Worm (Caenorhabditis elegans) whole organism, L4 larva: ENCODE data around the gene dsb-3.
A peak's percentile ranks its signal among the peaks of the same experiment; 100 is the strongest.

Source experiments
- F10B5.3 ChIP-seq: sonication (generic microtip); optimal IDR thresholded peaks from 2 replicates; lab custom pipeline; 2016; ENCODE audit warnings: mild to moderate bottlenecking, missing genetic modification characterization, missing compliant biosample characterization
- F44E2.7 ChIP-seq: fragments of 200-800 bp; sonication (Bioruptor generic); IDR thresholded peaks from 2 replicates; pipeline ENCODE4 v2.1.2; 2022; ENCODE audit warnings: missing genetic modification characterization, missing compliant biosample characterization
- F49E8.2 ChIP-seq: sonication (generic microtip); optimal IDR thresholded peaks from 2 replicates; lab custom pipeline; 2016; ENCODE audit warnings: missing compliant biosample characterization, mild to moderate bottlenecking, missing genetic modification characterization, borderline replicate concordance
- R02D3.7 ChIP-seq: fragments of 150-350 bp; sonication (generic microtip); optimal IDR thresholded peaks from 3 replicates; lab custom pipeline; 2014; ENCODE audit warnings: missing biosample characterization, missing genetic modification characterization
- T20F7.1 ChIP-seq: fragments of 200-800 bp; sonication (Bioruptor generic); optimal IDR thresholded peaks from 2 replicates; lab custom pipeline; 2018; ENCODE audit warnings: mild to moderate bottlenecking, missing genetic modification characterization, missing compliant biosample characterization
- T26A8.4 ChIP-seq: fragments of 200-800 bp; sonication (Bioruptor generic); IDR thresholded peaks from 2 replicates; pipeline ENCODE4 v1.3.6; 2022; ENCODE audit warnings: missing genetic modification characterization, missing compliant biosample characterization
- Y48G9A.11 ChIP-seq: fragments of 200-800 bp; sonication (Bioruptor generic); IDR thresholded peaks from 2 replicates; pipeline ENCODE4 v1.3.6; 2022; ENCODE audit warnings: missing genetic modification reagents, missing genetic modification characterization, missing compliant biosample characterization
- aha-1 ChIP-seq: fragments of 150-350 bp; peaks from one replicate; lab custom pipeline; 2014; ENCODE audit warnings: missing biosample characterization, missing genetic modification characterization
- ceh-32 ChIP-seq: sonication (generic microtip); optimal IDR thresholded peaks from 2 replicates; lab custom pipeline; 2016; ENCODE audit warnings: mild to moderate bottlenecking, missing genetic modification characterization, missing compliant biosample characterization; ENCODE audit not compliant: poor library complexity
- ceh-44 ChIP-seq: fragments of 200-800 bp; sonication (Bioruptor generic); IDR thresholded peaks from 2 replicates; pipeline ENCODE4 v1.3.6; 2022; ENCODE audit warnings: missing genetic modification reagents, missing genetic modification characterization, missing compliant biosample characterization
- cey-2 ChIP-seq: sonication (generic microtip); optimal IDR thresholded peaks from 3 replicates; lab custom pipeline; 2017; ENCODE audit warnings: missing genetic modification characterization, mild to moderate bottlenecking, missing compliant biosample characterization, antibody characterized with exemption, borderline replicate concordance; ENCODE audit not compliant: insufficient read depth
- ctbp-1 ChIP-seq: fragments of 200-800 bp; sonication (Bioruptor generic); IDR thresholded peaks from 2 replicates; pipeline ENCODE4 v1.3.6; 2022; ENCODE audit warnings: missing genetic modification reagents, missing genetic modification characterization, missing compliant biosample characterization
- daf-12 ChIP-seq: fragments of 150-350 bp; optimal IDR thresholded peaks from 2 replicates; lab custom pipeline; 2014; ENCODE audit warnings: missing biosample characterization, missing genetic modification reagents, missing genetic modification characterization
- daf-16 ChIP-seq, 3 experiments: sonication (generic microtip); optimal IDR thresholded peaks; 2 replicates each; lab custom pipeline; 2016 to 2017; ENCODE audit warnings: missing genetic modification characterization in 3 of 3, missing genetic modification reagents in 3 of 3, mild to moderate bottlenecking in 2 of 3, missing compliant biosample characterization in 2 of 3, missing biosample characterization in 1 of 3, moderate library complexity in 1 of 3
- dmd-6 ChIP-seq: fragments of 200-800 bp; sonication (Bioruptor generic); IDR thresholded peaks from 2 replicates; pipeline ENCODE4 v1.3.6; 2022; ENCODE audit warnings: missing genetic modification reagents, missing genetic modification characterization, missing compliant biosample characterization
- dve-1 ChIP-seq: sonication (generic microtip); optimal IDR thresholded peaks from 2 replicates; lab custom pipeline; 2017; ENCODE audit warnings: antibody characterized with exemption, mild to moderate bottlenecking, missing genetic modification characterization, missing compliant biosample characterization; ENCODE audit not compliant: insufficient read depth
- egl-43 ChIP-seq: fragments of 200-800 bp; sonication (Bioruptor generic); IDR thresholded peaks from 2 replicates; pipeline ENCODE4 v1.3.6; 2022; ENCODE audit warnings: missing genetic modification reagents, missing genetic modification characterization, missing compliant biosample characterization
- fos-1 ChIP-seq: fragments of 150-350 bp; optimal IDR thresholded peaks from 2 replicates; lab custom pipeline; 2014; ENCODE audit warnings: missing biosample characterization, missing genetic modification characterization
- gei-8 ChIP-seq: fragments of 200-800 bp; sonication (Bioruptor generic); optimal IDR thresholded peaks from 2 replicates; lab custom pipeline; 2018; ENCODE audit warnings: mild to moderate bottlenecking, missing genetic modification characterization, missing compliant biosample characterization
- lim-7 ChIP-seq: fragments of 200-800 bp; sonication (Bioruptor generic); IDR thresholded peaks from 2 replicates; pipeline ENCODE4 v1.3.6; 2022; ENCODE audit warnings: missing genetic modification characterization, missing compliant biosample characterization
- lin-1 ChIP-seq: fragments of 200-800 bp; sonication (Bioruptor generic); IDR thresholded peaks from 2 replicates; pipeline ENCODE4 v1.3.6; 2022; ENCODE audit warnings: missing genetic modification reagents, missing genetic modification characterization, missing compliant biosample characterization
- lin-15B ChIP-seq: fragments of 150-350 bp; sonication (generic microtip); optimal IDR thresholded peaks from 3 replicates; lab custom pipeline; 2014; ENCODE audit warnings: missing biosample characterization, missing genetic modification characterization
- lin-29 ChIP-seq: fragments of 200-800 bp; sonication (Bioruptor generic); IDR thresholded peaks from 2 replicates; pipeline ENCODE4 v1.3.6; 2022; ENCODE audit warnings: missing genetic modification reagents, missing genetic modification characterization, missing compliant biosample characterization
- lir-3 ChIP-seq: sonication (generic microtip); optimal IDR thresholded peaks from 2 replicates; lab custom pipeline; 2016; ENCODE audit warnings: mild to moderate bottlenecking, missing genetic modification characterization, missing compliant biosample characterization
- madf-5 ChIP-seq, 2 experiments: fragments of 200-800 bp; sonication (Bioruptor generic); IDR thresholded peaks; 2 replicates each; pipeline ENCODE4 v1.3.6; 2022; ENCODE audit warnings: missing compliant biosample characterization in 2 of 2, missing genetic modification characterization in 2 of 2
- mdt-29 ChIP-seq: fragments of 200-800 bp; sonication (Bioruptor generic); IDR thresholded peaks from 2 replicates; pipeline ENCODE4 v1.3.6; 2022; ENCODE audit warnings: missing genetic modification reagents, missing genetic modification characterization, missing compliant biosample characterization
- mes-2 ChIP-seq: sonication (generic microtip); optimal IDR thresholded peaks from 2 replicates; lab custom pipeline; 2016; ENCODE audit warnings: missing genotype, mild to moderate bottlenecking, missing genetic modification characterization, missing compliant biosample characterization; ENCODE audit not compliant: poor library complexity, severe bottlenecking
- mxl-2 ChIP-seq: fragments of 200-800 bp; sonication (Bioruptor generic); conservative IDR thresholded peaks from 2 replicates; pipeline ENCODE4 v1.3.6; 2022; ENCODE audit warnings: missing genetic modification reagents, missing genetic modification characterization, missing compliant biosample characterization
- nhr-11 ChIP-seq: fragments of 150-350 bp; optimal IDR thresholded peaks from 2 replicates; lab custom pipeline; 2014; ENCODE audit warnings: missing biosample characterization, missing genetic modification characterization
- nhr-111 ChIP-seq: fragments of 200-800 bp; sonication (Bioruptor generic); optimal IDR thresholded peaks from 2 replicates; lab custom pipeline; 2018; ENCODE audit warnings: mild to moderate bottlenecking, missing genetic modification characterization, missing compliant biosample characterization
- nhr-237 ChIP-seq: sonication (generic microtip); optimal IDR thresholded peaks from 2 replicates; lab custom pipeline; 2017; ENCODE audit warnings: missing biosample characterization, missing genetic modification characterization
- nhr-28 ChIP-seq: fragments of 150-350 bp; optimal IDR thresholded peaks from 2 replicates; lab custom pipeline; 2014; ENCODE audit warnings: missing biosample characterization, missing genetic modification characterization
- nhr-42 ChIP-seq: fragments of 200-800 bp; sonication (Bioruptor generic); IDR thresholded peaks from 2 replicates; pipeline ENCODE4 v1.3.6; 2022; ENCODE audit warnings: missing genetic modification characterization, missing compliant biosample characterization
- php-3 ChIP-seq: fragments of 200-800 bp; sonication (Bioruptor generic); IDR thresholded peaks from 2 replicates; pipeline ENCODE4 v1.3.6; 2022; ENCODE audit warnings: missing genetic modification reagents, missing genetic modification characterization, missing compliant biosample characterization
- pqm-1 ChIP-seq: sonication (generic microtip); optimal IDR thresholded peaks from 2 replicates; lab custom pipeline; 2017; ENCODE audit warnings: missing biosample characterization, missing genetic modification characterization
- set-16 ChIP-seq: fragments of 200-800 bp; sonication (Bioruptor generic); IDR thresholded peaks from 2 replicates; pipeline ENCODE4 v1.3.6; 2022; ENCODE audit warnings: missing genetic modification reagents, missing genetic modification characterization, missing compliant biosample characterization
- skn-1 ChIP-seq: fragments of 150-350 bp; optimal IDR thresholded peaks from 2 replicates; lab custom pipeline; 2014; ENCODE audit warnings: missing biosample characterization, missing genetic modification characterization
- spr-1 ChIP-seq: sonication (generic microtip); optimal IDR thresholded peaks from 2 replicates; lab custom pipeline; 2016; ENCODE audit warnings: mild to moderate bottlenecking, missing genetic modification characterization, missing compliant biosample characterization
- spr-3 ChIP-seq: fragments of 200-800 bp; sonication (Bioruptor generic); optimal IDR thresholded peaks from 2 replicates; lab custom pipeline; 2018; ENCODE audit warnings: mild to moderate bottlenecking, missing genetic modification characterization, missing compliant biosample characterization
- tag-97 ChIP-seq: fragments of 200-800 bp; sonication (Bioruptor generic); IDR thresholded peaks from 2 replicates; pipeline ENCODE4 v1.3.6; 2022; ENCODE audit warnings: missing genetic modification characterization, missing compliant biosample characterization
- tra-1 ChIP-seq: fragments of 200-800 bp; sonication (Bioruptor generic); IDR thresholded peaks from 2 replicates; pipeline ENCODE4 v1.3.6; 2022; ENCODE audit warnings: missing genetic modification reagents, missing genetic modification characterization, missing compliant biosample characterization
- unc-62 ChIP-seq, 3 experiments: fragments of 150-350 bp in 1 of 3; sonication (generic microtip); optimal IDR thresholded peaks in 2 of 3; peaks in 1 of 3; 1 replicate in 1 of 3; 2 replicates in 2 of 3; lab custom pipeline; 2014 to 2017; ENCODE audit warnings: missing biosample characterization in 3 of 3, missing genetic modification characterization in 3 of 3, missing genetic modification reagents in 3 of 3, missing genotype in 1 of 3
- zfp-2 ChIP-seq: sonication (generic microtip); optimal IDR thresholded peaks from 2 replicates; lab custom pipeline; 2016; ENCODE audit warnings: mild to moderate bottlenecking, missing genetic modification characterization, missing compliant biosample characterization
- zfp-3 ChIP-seq: fragments of 200-800 bp; sonication (Bioruptor generic); conservative IDR thresholded peaks from 2 replicates; pipeline ENCODE4 v1.3.6; 2022; ENCODE audit warnings: missing genetic modification reagents, missing genetic modification characterization, missing compliant biosample characterization
- ztf-7 ChIP-seq: fragments of 150-350 bp; optimal IDR thresholded peaks from 2 replicates; lab custom pipeline; 2014; ENCODE audit warnings: missing biosample characterization, missing genetic modification characterization

The dsb-3 gene

ce11 chrIV:7754114-7754513 lies 5.3 kb downstream of the dsb-3 start:
- TF ChIP-seq T26A8.4 (GFP tag; lab: Robert Waterston, UW) = 0 out of 2 replicates have a peak, but pooled peaks have one; percentile 47
- TF ChIP-seq lin-1 (GFP tag; lab: Robert Waterston, UW) = no peak
- 0 out of 4 replicates have a peak, but pooled peaks of 1 of the 2 experiments have one; percentile 45 for TF ChIP-seq madf-5 (GFP tag; IDR thresholded peaks at IDR 0.05; lab: Robert Waterston, UW)
- peak; percentile 94 for TF ChIP-seq set-16 (GFP tag; lab: Robert Waterston, UW)
- TF ChIP-seq egl-43 = peak; percentile 76
- peak; percentile 21 for TF ChIP-seq aha-1 (tag; lab: Kevin White, UChicago)
- TF ChIP-seq gei-8 = no peak
- TF ChIP-seq spr-3 (GFP tag; lab: Kevin White, UChicago) = peak; percentile 28

- TF ChIP-seq mdt-29 (GFP tag; lab: Robert Waterston, UW) (no peak), nhr-111 (GFP tag; lab: Kevin White, UChicago) (no peak), php-3 (no peak), ceh-44 (no peak), tag-97 (no peak)
- TF ChIP-seq, all 104 proteins: peak for 0
These were observed 6.3 kb downstream of the dsb-3 start, which contains the start of gene col-14 for ce11 chrIV:7753108-7753507. TSS of gene col-14 (plus strand) at chrIV:7753408.

ce11 chrIV:7747838-7748237 lies 11.6 kb downstream of the dsb-3 start, which contains the start of gene klo-1:
TSS of gene klo-1 (minus strand) at chrIV:7748225.
- TF ChIP-seq T20F7.1 (GFP tag; lab: Kevin White, UChicago) (no peak), pqm-1 (tag; lab: Kevin White, UChicago) (peak; percentile 96), R02D3.7 (tag; lab: Kevin White, UChicago) (no peak), daf-16 (GFP tag; optimal IDR thresholded peaks at IDR 0.05; lab: Kevin White, UChicago) (no peak), daf-16 (tag; optimal IDR thresholded peaks at IDR 0.05; lab: Kevin White, UChicago) (peak; percentile 93), lin-15B (no peak), fos-1 (tag; lab: Kevin White, UChicago) (no peak), unc-62 (GFP tag; optimal IDR thresholded peaks at IDR 0.05 in 1 of 2; lab: Kevin White, UChicago) (peak in 1 of 2 experiments; percentile 26), unc-62 (tag; optimal IDR thresholded peaks at IDR 0.05; lab: Kevin White, UChicago) (no peak), ctbp-1 (GFP tag; lab: Robert Waterston, UW) (no peak), Y48G9A.11 (GFP tag; lab: Robert Waterston, UW) (no peak), F10B5.3 (no peak), egl-43 (no peak), nhr-11 (no peak), nhr-237 (no peak), dve-1 (tag; lab: Kevin White, UChicago) (no peak), dmd-6 (peak; percentile 7; the same call in 1 of the 2 replicates), nhr-28 (tag; lab: Kevin White, UChicago) (peak; percentile 80), mdt-29 (GFP tag; lab: Robert Waterston, UW) (no peak), tra-1 (GFP tag; lab: Robert Waterston, UW) (no peak), mes-2 (tag; lab: Kevin White, UChicago) (no peak), lin-29 (GFP tag; lab: Robert Waterston, UW) (no peak), spr-1 (tag; lab: Kevin White, UChicago) (no peak), lim-7 (no peak), ztf-7 (no peak), daf-12 (tag; lab: Kevin White, UChicago) (no peak), mxl-2 (no peak), lir-3 (tag; lab: Kevin White, UChicago) (no peak), nhr-42 (GFP tag; lab: Robert Waterston, UW) (no peak), zfp-3 (GFP tag; lab: Robert Waterston, UW) (no peak), ceh-32 (no peak), ceh-44 (no peak), cey-2 (tag; lab: Kevin White, UChicago) (no peak), zfp-2 (tag; lab: Kevin White, UChicago) (no peak), skn-1 (tag; lab: Kevin White, UChicago) (no peak), F49E8.2 (tag; lab: Kevin White, UChicago) (no peak), F44E2.7 (no peak)
